Worm (Caenorhabditis elegans) whole organism, L3 larva: ENCODE data around the gene lex-1.

Experiments
- R02D3.7 ChIP-seq: fragments of 150-350 bp; optimal IDR thresholded peaks from 2 replicates; lab custom pipeline; 2014; ENCODE audit warnings: missing biosample characterization, missing genetic modification characterization
- aly-2 ChIP-seq: fragments of 150-350 bp; optimal IDR thresholded peaks from 2 replicates; lab custom pipeline; 2014; ENCODE audit warnings: missing biosample characterization, missing genetic modification characterization
- ceh-82 ChIP-seq: fragments of 150-350 bp; optimal IDR thresholded peaks from 2 replicates; lab custom pipeline; 2014; ENCODE audit warnings: missing biosample characterization, missing genetic modification characterization
- daf-12 ChIP-seq: fragments of 150-350 bp; optimal IDR thresholded peaks from 2 replicates; lab custom pipeline; 2014; ENCODE audit warnings: missing biosample characterization, missing genetic modification reagents, missing genetic modification characterization
- egl-27 ChIP-seq: sonication (generic microtip); optimal IDR thresholded peaks from 4 replicates; lab custom pipeline; 2017; ENCODE audit warnings: missing biosample characterization, missing genetic modification reagents, missing genetic modification characterization
- elt-1 ChIP-seq: fragments of 150-350 bp; optimal IDR thresholded peaks from 2 replicates; lab custom pipeline; 2014; ENCODE audit warnings: missing biosample characterization, missing genetic modification characterization
- mdl-1 ChIP-seq: fragments of 150-350 bp; optimal IDR thresholded peaks from 2 replicates; lab custom pipeline; 2014; ENCODE audit warnings: missing biosample characterization, missing genetic modification characterization
- nfya-1 ChIP-seq: sonication (generic microtip); optimal IDR thresholded peaks from 2 replicates; lab custom pipeline; 2017; ENCODE audit warnings: missing genetic modification characterization, mild to moderate bottlenecking, missing compliant biosample characterization, antibody characterized with exemption, moderate library complexity; ENCODE audit not compliant: insufficient read depth
- nhr-12 ChIP-seq: fragments of 150-350 bp; optimal IDR thresholded peaks from 2 replicates; lab custom pipeline; 2014; ENCODE audit warnings: missing biosample characterization, missing genetic modification characterization
- nhr-237 ChIP-seq: fragments of 150-350 bp; optimal IDR thresholded peaks from 2 replicates; lab custom pipeline; 2014; ENCODE audit warnings: missing biosample characterization, missing genetic modification characterization
- nhr-76 ChIP-seq: fragments of 150-350 bp; sonication (generic microtip); optimal IDR thresholded peaks from 5 replicates; lab custom pipeline; 2014; ENCODE audit warnings: missing biosample characterization, missing genetic modification characterization
- sea-2 ChIP-seq: fragments of 150-350 bp; sonication (generic microtip); optimal IDR thresholded peaks from 4 replicates; lab custom pipeline; 2014; ENCODE audit warnings: missing biosample characterization, missing genetic modification reagents, missing genetic modification characterization
- skn-1 ChIP-seq: fragments of 150-350 bp; optimal IDR thresholded peaks from 2 replicates; lab custom pipeline; 2014; ENCODE audit warnings: missing biosample characterization, missing genetic modification characterization

DNA sequence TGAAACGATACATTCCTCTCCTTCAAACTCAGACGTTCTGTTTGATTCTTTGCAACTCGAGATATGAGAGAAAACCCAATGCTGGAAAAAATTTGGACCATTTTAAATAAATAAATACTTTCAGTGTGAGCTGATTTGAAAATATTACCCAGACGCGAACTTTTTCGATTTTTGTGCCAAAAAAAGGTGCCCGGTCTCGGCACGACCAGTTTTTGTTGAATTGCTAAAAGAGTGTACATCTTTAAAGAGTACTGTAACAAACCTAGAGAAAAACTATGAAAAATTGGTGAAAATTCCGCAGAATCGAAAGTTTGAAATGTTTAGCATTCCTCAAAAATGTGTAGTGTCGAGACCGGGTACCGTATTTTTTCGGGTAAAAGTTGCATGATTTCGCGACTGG, 18.0 kb upstream of the lex-1 start, which contains the start of gene K08E4.8:
- no peak for TF ChIP-seq skn-1
- no peak for TF ChIP-seq nhr-76 (tag; lab: Kevin White, UChicago)
- no peak for TF ChIP-seq daf-12 (tag; lab: Kevin White, UChicago)
- no peak for TF ChIP-seq ceh-82 (tag; lab: Kevin White, UChicago)
- no peak for TF ChIP-seq R02D3.7 (tag; lab: Kevin White, UChicago)
- TF ChIP-seq nfya-1 (tag; lab: Kevin White, UChicago), result no peak
- TF ChIP-seq nhr-237 (tag; lab: Kevin White, UChicago), result no peak
- TF ChIP-seq egl-27, result no peak
- TF ChIP-seq nhr-12 (tag; lab: Kevin White, UChicago), result no peak
- no peak for TF ChIP-seq sea-2 (GFP tag; lab: Kevin White, UChicago)
- TF ChIP-seq elt-1 (tag; lab: Kevin White, UChicago), result no peak
- no peak for TF ChIP-seq aly-2 (tag; lab: Kevin White, UChicago)
- no peak for TF ChIP-seq mdl-1 (tag; lab: Kevin White, UChicago)
